Fruit fly (Drosophila melanogaster): ENCODE results near the gene bond.

Gene bond

dm6 chr3R:22587419-22587963, 37.0 kb downstream of the bond start, which contains the start of gene Efa6 (continued):
- TF ChIP-seq hbn (GFP tag; IDR thresholded peaks at IDR 0.05; ENCODE audit: partially characterized antibody), result peak; percentile 94
- TF ChIP-seq ERR (GFP tag; optimal IDR thresholded peaks at IDR 0.05), result peak; percentile 26
- no peak for TF ChIP-seq CG11247 (GFP tag; IDR thresholded peaks at IDR 0.05)
- TF ChIP-seq CG3065 (GFP tag; optimal IDR thresholded peaks at IDR 0.05), result no peak
- peak; percentile 83 for TF ChIP-seq Ets97D (GFP tag; optimal IDR thresholded peaks at IDR 0.05)
- TF ChIP-seq Taf1 (GFP tag; IDR thresholded peaks at IDR 0.05), result 0 out of 2 replicates have a peak, but pooled peaks have one; percentile 14
- no peak for TF ChIP-seq sima (GFP tag; optimal IDR thresholded peaks at IDR 0.05)
- peak; percentile 70 for TF ChIP-seq tna (GFP tag; IDR thresholded peaks at IDR 0.05; ENCODE audit: partially characterized antibody)
- no peak for TF ChIP-seq Dbx (GFP tag; IDR thresholded peaks at IDR 0.05)
- no peak for TF ChIP-seq CG3838 (GFP tag; optimal IDR thresholded peaks at IDR 0.05)
- no peak for TF ChIP-seq CG17802 (tag; optimal IDR thresholded peaks at IDR 0.05)
- peak; percentile 77 for TF ChIP-seq Lhr (GFP tag; optimal IDR thresholded peaks at IDR 0.05)
- TF ChIP-seq CG6254 (GFP tag; optimal IDR thresholded peaks at IDR 0.05), result no peak
- TF ChIP-seq klu (GFP tag; IDR thresholded peaks at IDR 0.05), result no peak
- TF ChIP-seq dmrt99B (tag; optimal IDR thresholded peaks at IDR 0.05), result no peak
- TF ChIP-seq dm (GFP tag; optimal IDR thresholded peaks at IDR 0.05), result peak; percentile 2
- TF ChIP-seq twi (tag; optimal IDR thresholded peaks at IDR 0.05), result no peak
- no peak for TF ChIP-seq CG10565 (GFP tag; optimal IDR thresholded peaks at IDR 0.05)
- peak; percentile 15 for TF ChIP-seq slou (GFP tag; optimal IDR thresholded peaks at IDR 0.05)
- no peak for TF ChIP-seq CG7271 (tag; optimal IDR thresholded peaks at IDR 0.05)
- TF ChIP-seq zen (tag; optimal IDR thresholded peaks at IDR 0.05), result peak; percentile 54
- TF ChIP-seq ssp (GFP tag; IDR thresholded peaks at IDR 0.05), result 0 out of 2 replicates have a peak, but pooled peaks have one; percentile 9
- no peak for TF ChIP-seq CG11085 (GFP tag; IDR thresholded peaks at IDR 0.05)
- TF ChIP-seq YL-1 (GFP tag; optimal IDR thresholded peaks at IDR 0.05), result peak; percentile 44
- no peak for TF ChIP-seq Nf-YA (GFP tag; IDR thresholded peaks at IDR 0.05)
- TF ChIP-seq trh (GFP tag; optimal IDR thresholded peaks at IDR 0.05), result peak; percentile 47
- TF ChIP-seq CG32767 (GFP tag; IDR thresholded peaks at IDR 0.05), result no peak
- TF ChIP-seq kni (GFP tag; optimal IDR thresholded peaks at IDR 0.05), result peak; percentile 5
- peak; percentile 21 for TF ChIP-seq CG7556 (GFP tag; optimal IDR thresholded peaks at IDR 0.05)
- TF ChIP-seq CG14860 (GFP tag; IDR thresholded peaks at IDR 0.05; ENCODE audit: partially characterized antibody), result peak; percentile 91
- TF ChIP-seq phol (tag; optimal IDR thresholded peaks at IDR 0.05), result peak; percentile 66
- TF ChIP-seq CG18476 (GFP tag; optimal IDR thresholded peaks at IDR 0.05), result peak; percentile 47
- TF ChIP-seq ATbp (GFP tag; optimal IDR thresholded peaks at IDR 0.05), result no peak
- peak; percentile 45 for TF ChIP-seq CG9797 (GFP tag; optimal IDR thresholded peaks at IDR 0.05)
- TF ChIP-seq hth (optimal IDR thresholded peaks at IDR 0.05), result no peak
- TF ChIP-seq Hand (GFP tag; optimal IDR thresholded peaks at IDR 0.05), result peak; percentile 43
- no peak for TF ChIP-seq D (optimal IDR thresholded peaks at IDR 0.05)
- no peak for TF ChIP-seq D (GFP tag; optimal IDR thresholded peaks at IDR 0.05)
- TF ChIP-seq CG4730 (GFP tag; IDR thresholded peaks at IDR 0.05), result no peak
- peak; percentile 25; the same call in 1 of the 2 replicates for TF ChIP-seq stc (GFP tag; IDR thresholded peaks at IDR 0.05)
- no peak for TF ChIP-seq dati (GFP tag; IDR thresholded peaks at IDR 0.05)
- TF ChIP-seq CG3281 (GFP tag; optimal IDR thresholded peaks at IDR 0.05), result peak; percentile 25
- TF ChIP-seq CG5953 (GFP tag; IDR thresholded peaks at IDR 0.05), result no peak
- peak; percentile 21 for TF ChIP-seq tx (GFP tag; optimal IDR thresholded peaks at IDR 0.05)
- no peak for TF ChIP-seq pho (GFP tag; optimal IDR thresholded peaks at IDR 0.05)
- peak; percentile 62 for TF ChIP-seq CG9727 (GFP tag; optimal IDR thresholded peaks at IDR 0.05)
- TF ChIP-seq grau (tag; optimal IDR thresholded peaks at IDR 0.05), result peak; percentile 58
- TF ChIP-seq Atf-2 (GFP tag; optimal IDR thresholded peaks at IDR 0.05), result no peak
- no peak for TF ChIP-seq CG4282 (GFP tag; optimal IDR thresholded peaks at IDR 0.05)
- TF ChIP-seq HmgD (GFP tag; optimal IDR thresholded peaks at IDR 0.05), result no peak
- no peak for TF ChIP-seq CG6654 (GFP tag; optimal IDR thresholded peaks at IDR 0.05)

Measured in whole organism, embryonic.